Fruit fly (Drosophila melanogaster) whole organism, embryonic: ENCODE measurements around the gene FIG4.

Experiments used
- ATbp ChIP-seq: fragments of 200-800 bp; sonication (Bioruptor generic); optimal IDR thresholded peaks from 2 replicates; lab custom pipeline; 2017; ENCODE audit warnings: missing biosample characterization, mild to moderate bottlenecking, missing genetic modification characterization, missing genetic modification reagents
- Asciz ChIP-seq: fragments of 200-800 bp; sonication (Bioruptor generic); optimal IDR thresholded peaks from 2 replicates; lab custom pipeline; 2017; ENCODE audit warnings: missing biosample characterization, mild to moderate bottlenecking, missing genetic modification characterization, missing genetic modification reagents
- BtbVII ChIP-seq: fragments of 200-800 bp; sonication (Bioruptor generic); optimal IDR thresholded peaks from 3 replicates; lab custom pipeline; 2017; ENCODE audit warnings: missing biosample characterization, mild to moderate bottlenecking, missing genetic modification characterization
- CG10462 ChIP-seq: fragments of 200-800 bp; sonication (Bioruptor generic); optimal IDR thresholded peaks from 2 replicates; lab custom pipeline; 2016; ENCODE audit warnings: missing biosample characterization, missing genetic modification characterization
- CG11093 ChIP-seq: fragments of 200-800 bp; sonication (Bioruptor generic); IDR thresholded peaks from 3 replicates; pipeline ENCODE4 v1.3.6; 2022; ENCODE audit warnings: missing biosample characterization, missing genetic modification characterization
- CG13123 ChIP-seq: fragments of 200-800 bp; sonication (Bioruptor generic); optimal IDR thresholded peaks from 2 replicates; lab custom pipeline; 2016; ENCODE audit warnings: missing biosample characterization, missing genetic modification characterization
- CG2129 ChIP-seq: fragments of 200-800 bp; sonication (Bioruptor generic); IDR thresholded peaks from 2 replicates; pipeline ENCODE4 v1.3.6; 2022; ENCODE audit warnings: missing biosample characterization, missing genetic modification characterization; ENCODE audit not compliant: partially characterized antibody
- CG2199 ChIP-seq: fragments of 200-800 bp; sonication (Bioruptor generic); IDR thresholded peaks from 3 replicates; pipeline ENCODE4 v1.3.6; 2022; ENCODE audit warnings: missing biosample characterization, missing genetic modification characterization
- CG2678 ChIP-seq: fragments of 200-800 bp; sonication (Bioruptor generic); optimal IDR thresholded peaks from 3 replicates; lab custom pipeline; 2019; ENCODE audit warnings: missing biosample characterization, mild to moderate bottlenecking, missing genetic modification characterization, moderate library complexity
- CG32767 ChIP-seq: fragments of 200-800 bp; sonication (Bioruptor generic); IDR thresholded peaks from 2 replicates; pipeline ENCODE4 v1.3.6; 2022; ENCODE audit warnings: missing biosample characterization, missing genetic modification characterization
- CG33213 ChIP-seq: fragments of 200-800 bp; sonication (Bioruptor generic); optimal IDR thresholded peaks from 3 replicates; lab custom pipeline; 2016; ENCODE audit warnings: missing biosample characterization, missing genetic modification characterization
- CG3407 ChIP-seq: fragments of 200-800 bp; sonication (Bioruptor generic); optimal IDR thresholded peaks from 2 replicates; lab custom pipeline; 2018; ENCODE audit warnings: missing biosample characterization, mild to moderate bottlenecking, missing genetic modification characterization
- CG4424 ChIP-seq: fragments of 200-800 bp; sonication (Bioruptor generic); optimal IDR thresholded peaks from 3 replicates; lab custom pipeline; 2016; ENCODE audit warnings: missing biosample characterization, missing genetic modification characterization
- CG4617 ChIP-seq: fragments of 200-800 bp; sonication (Bioruptor generic); optimal IDR thresholded peaks from 3 replicates; lab custom pipeline; 2016; ENCODE audit warnings: missing biosample characterization, missing genetic modification characterization, borderline replicate concordance
- CG4707 ChIP-seq: fragments of 200-800 bp; sonication (Bioruptor generic); optimal IDR thresholded peaks from 2 replicates; lab custom pipeline; 2018; ENCODE audit warnings: missing biosample characterization, mild to moderate bottlenecking, missing genetic modification characterization, moderate library complexity
- CG6683 ChIP-seq: fragments of 200-800 bp; sonication (Bioruptor generic); optimal IDR thresholded peaks from 2 replicates; lab custom pipeline; 2017; ENCODE audit warnings: missing biosample characterization, mild to moderate bottlenecking, missing genetic modification characterization, missing genetic modification reagents
- CG7556 ChIP-seq: fragments of 200-800 bp; sonication (Bioruptor generic); optimal IDR thresholded peaks from 2 replicates; lab custom pipeline; 2017; ENCODE audit warnings: missing biosample characterization, mild to moderate bottlenecking, missing genetic modification characterization
- CG7928 ChIP-seq: fragments of 200-800 bp; sonication (Bioruptor generic); optimal IDR thresholded peaks from 2 replicates; lab custom pipeline; 2017; ENCODE audit warnings: missing biosample characterization, mild to moderate bottlenecking, missing genetic modification characterization
- CHES-1-like ChIP-seq: fragments of 200-800 bp; sonication (Bioruptor generic); optimal IDR thresholded peaks from 2 replicates; lab custom pipeline; 2016; ENCODE audit warnings: missing biosample characterization, missing genetic modification characterization
- CrebB ChIP-seq: fragments of 200-800 bp; sonication (Bioruptor generic); optimal IDR thresholded peaks from 3 replicates; lab custom pipeline; 2018; ENCODE audit warnings: missing biosample characterization, mild to moderate bottlenecking, missing genetic modification characterization
- D19A ChIP-seq: fragments of 200-800 bp; optimal IDR thresholded peaks from 3 replicates; lab custom pipeline; 2019; ENCODE audit warnings: missing biosample characterization, mild to moderate bottlenecking, missing genetic modification characterization, moderate library complexity
- Dll ChIP-seq: fragments of 200-800 bp; sonication (Bioruptor generic); IDR thresholded peaks from 4 replicates; pipeline ENCODE4 v1.3.6; 2022; ENCODE audit warnings: missing biosample characterization, missing genetic modification characterization; ENCODE audit not compliant: partially characterized antibody
- Hand ChIP-seq: fragments of 200-800 bp; sonication (Bioruptor generic); optimal IDR thresholded peaks from 2 replicates; lab custom pipeline; 2017; ENCODE audit warnings: mild to moderate bottlenecking, missing biosample characterization, missing genetic modification reagents, missing genetic modification characterization
- Hey ChIP-seq: fragments of 200-800 bp; sonication (Bioruptor generic); optimal IDR thresholded peaks from 3 replicates; lab custom pipeline; 2018; ENCODE audit warnings: missing biosample characterization, mild to moderate bottlenecking, missing genetic modification characterization
- Jarid2 ChIP-seq: fragments of 200-800 bp; sonication (Bioruptor generic); optimal IDR thresholded peaks from 3 replicates; lab custom pipeline; 2017; ENCODE audit warnings: mild to moderate bottlenecking, missing biosample characterization, missing genetic modification reagents, missing genetic modification characterization
- Kr ChIP-seq: fragments of 200-800 bp; sonication (Bioruptor generic); optimal IDR thresholded peaks from 2 replicates; lab custom pipeline; 2017; ENCODE audit warnings: missing biosample characterization, mild to moderate bottlenecking, missing genetic modification characterization
- MBD-R2 ChIP-seq: fragments of 200-800 bp; sonication (Bioruptor generic); IDR thresholded peaks from 2 replicates; pipeline ENCODE4 v1.3.6; 2022; ENCODE audit warnings: missing biosample characterization, missing genetic modification characterization
- Neu2 ChIP-seq: fragments of 200-800 bp; sonication (Bioruptor generic); optimal IDR thresholded peaks from 3 replicates; lab custom pipeline; 2016; ENCODE audit warnings: missing biosample characterization, missing genetic modification characterization, borderline replicate concordance
- PHDP ChIP-seq: fragments of 200-800 bp; sonication (Bioruptor generic); optimal IDR thresholded peaks from 3 replicates; lab custom pipeline; 2018; ENCODE audit warnings: missing biosample characterization, mild to moderate bottlenecking, missing genetic modification characterization, moderate library complexity
- ab ChIP-seq: fragments of 200-800 bp; sonication (Bioruptor generic); optimal IDR thresholded peaks from 2 replicates; lab custom pipeline; 2016; ENCODE audit warnings: missing biosample characterization, missing genetic modification characterization
- cg ChIP-seq: fragments of 200-800 bp; sonication (Bioruptor generic); optimal IDR thresholded peaks from 3 replicates; lab custom pipeline; 2019; ENCODE audit warnings: missing biosample characterization, mild to moderate bottlenecking, missing genetic modification characterization, moderate library complexity
- dpn ChIP-seq, 2 experiments: fragments of 200-800 bp; sonication (Bioruptor generic); optimal IDR thresholded peaks; 3 replicates each; lab custom pipeline; 2016; ENCODE audit warnings: missing biosample characterization in 2 of 2, missing genetic modification characterization in 2 of 2
- emc ChIP-seq: fragments of 200-800 bp; sonication (Bioruptor generic); optimal IDR thresholded peaks from 2 replicates; lab custom pipeline; 2016; ENCODE audit warnings: missing biosample characterization, missing genetic modification characterization
- fd96Cb ChIP-seq: fragments of 200-800 bp; sonication (Bioruptor generic); optimal IDR thresholded peaks from 2 replicates; lab custom pipeline; 2018; ENCODE audit warnings: missing biosample characterization, mild to moderate bottlenecking, missing genetic modification characterization, moderate library complexity
- gsb-n ChIP-seq: fragments of 200-800 bp; sonication (Bioruptor generic); optimal IDR thresholded peaks from 3 replicates; lab custom pipeline; 2018; ENCODE audit warnings: missing biosample characterization, mild to moderate bottlenecking, missing genetic modification characterization
- h ChIP-seq: fragments of >200 bp; optimal IDR thresholded peaks from 2 replicates; lab custom pipeline; 2017
- knrl ChIP-seq: fragments of 200-800 bp; sonication (Bioruptor generic); IDR thresholded peaks from 3 replicates; pipeline ENCODE4 v1.3.6; 2022; ENCODE audit warnings: missing biosample characterization, missing genetic modification characterization; ENCODE audit not compliant: partially characterized antibody
- lilli ChIP-seq: fragments of 200-800 bp; sonication (Bioruptor generic); optimal IDR thresholded peaks from 3 replicates; lab custom pipeline; 2016; ENCODE audit warnings: missing biosample characterization, missing genetic modification characterization
- maf-S ChIP-seq: fragments of 200-800 bp; sonication (Bioruptor generic); optimal IDR thresholded peaks from 2 replicates; lab custom pipeline; 2016; ENCODE audit warnings: missing biosample characterization, missing genetic modification characterization
- mirr ChIP-seq: fragments of 200-800 bp; sonication (Bioruptor generic); optimal IDR thresholded peaks from 3 replicates; lab custom pipeline; 2018; ENCODE audit warnings: missing biosample characterization, mild to moderate bottlenecking, missing genetic modification characterization
- mld ChIP-seq: fragments of 200-800 bp; sonication (Bioruptor generic); IDR thresholded peaks from 3 replicates; pipeline ENCODE4 v1.3.6; 2022; ENCODE audit warnings: missing biosample characterization, missing genetic modification characterization; ENCODE audit not compliant: partially characterized antibody
- nerfin-2 ChIP-seq: fragments of 200-800 bp; sonication (Bioruptor generic); IDR thresholded peaks from 2 replicates; pipeline ENCODE4 v1.3.6; 2022; ENCODE audit warnings: missing biosample characterization, missing genetic modification characterization; ENCODE audit not compliant: partially characterized antibody
- pfk ChIP-seq: fragments of 200-800 bp; sonication (Bioruptor generic); optimal IDR thresholded peaks from 2 replicates; lab custom pipeline; 2018; ENCODE audit warnings: missing biosample characterization, mild to moderate bottlenecking, missing genetic modification characterization, moderate library complexity
- pzg ChIP-seq: fragments of 200-800 bp; sonication (Bioruptor generic); optimal IDR thresholded peaks from 3 replicates; lab custom pipeline; 2018; ENCODE audit warnings: missing biosample characterization, mild to moderate bottlenecking, missing genetic modification characterization, moderate library complexity
- slou ChIP-seq: fragments of 200-800 bp; sonication (Bioruptor generic); optimal IDR thresholded peaks from 3 replicates; lab custom pipeline; 2016; ENCODE audit warnings: missing biosample characterization, missing genetic modification characterization
- so ChIP-seq: fragments of 200-800 bp; sonication (Bioruptor generic); IDR thresholded peaks from 3 replicates; pipeline ENCODE4 v1.3.6; 2022; ENCODE audit warnings: missing biosample characterization, missing genetic modification characterization
- twi ChIP-seq: fragments of 200-800 bp; optimal IDR thresholded peaks from 2 replicates; lab custom pipeline; 2019; ENCODE audit warnings: missing biosample characterization, mild to moderate bottlenecking, missing genetic modification characterization, moderate library complexity
- usp ChIP-seq: fragments of >200 bp; optimal IDR thresholded peaks from 2 replicates; lab custom pipeline; 2017; ENCODE audit warnings: missing biosample characterization, missing genetic modification characterization
- vfl ChIP-seq: fragments of 200-800 bp; sonication (Bioruptor generic); optimal IDR thresholded peaks from 2 replicates; lab custom pipeline; 2016; ENCODE audit warnings: missing biosample characterization, missing genetic modification characterization

Gene FIG4

DNA sequence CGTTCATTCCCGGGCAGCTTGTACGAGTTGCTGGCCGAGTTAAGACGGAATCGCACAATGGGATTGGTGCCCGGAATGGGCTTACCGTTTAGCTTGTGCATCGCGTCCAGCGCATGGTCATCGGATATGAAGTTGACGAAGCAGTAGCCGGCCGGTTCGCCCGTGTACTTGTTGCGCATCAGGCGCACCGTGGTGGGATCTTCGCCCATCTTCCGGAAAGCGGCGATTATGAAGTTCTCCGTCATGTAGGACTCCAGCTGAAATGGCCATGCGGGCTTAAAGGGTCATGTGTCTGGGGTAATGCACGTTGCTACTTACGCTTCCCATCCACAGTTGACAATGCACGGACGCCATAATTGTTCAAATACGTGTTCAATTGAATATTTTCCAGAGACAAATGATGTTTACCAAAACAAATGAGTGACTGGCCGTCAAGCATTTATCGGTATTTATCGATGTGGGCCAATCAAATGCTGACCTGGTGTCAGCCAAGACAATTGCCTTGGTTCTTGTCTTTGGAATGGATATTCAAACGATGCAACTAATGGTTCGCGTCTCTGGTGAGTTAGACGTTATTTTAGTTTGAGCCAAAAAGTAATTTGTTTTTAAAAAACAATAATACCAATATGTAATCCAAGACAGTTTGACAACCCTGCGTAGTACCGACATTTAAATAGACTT is 10.8 kb upstream of the FIG4 start, which contains the start of the genes Secp43 and ND-B8 (continued):
- TF ChIP-seq usp (no peak), CG4424 (GFP tag; lab: Kevin White, UChicago) (no peak), pfk (no peak), CG10462 (GFP tag; lab: Kevin White, UChicago) (no peak), CG11093 (no peak), CrebB (tag; lab: Kevin White, UChicago) (no peak), Hand (no peak), emc (GFP tag; lab: Kevin White, UChicago) (no peak), CG2129 (GFP tag; lab: Robert Waterston, UW) (0 out of 2 replicates have a peak, but pooled peaks have one; percentile 29), Neu2 (GFP tag; lab: Kevin White, UChicago) (peak; percentile 45), gsb-n (tag; lab: Kevin White, UChicago) (no peak), fd96Cb (tag; lab: Kevin White, UChicago) (no peak), nerfin-2 (GFP tag; lab: Robert Waterston, UW) (peak; percentile 82), CG4617 (peak; percentile 64), mld (peak; percentile 73; the same call in 2 of the 3 replicates), slou (GFP tag; lab: Kevin White, UChicago) (no peak), CG33213 (GFP tag; lab: Kevin White, UChicago) (peak; percentile 39), CG2678 (tag; lab: Kevin White, UChicago) (no peak), CG32767 (GFP tag; lab: Robert Waterston, UW) (no peak), dpn (GFP tag; optimal IDR thresholded peaks at IDR 0.05; lab: Kevin White, UChicago) (no peak), lilli (no peak), Asciz (GFP tag; lab: Kevin White, UChicago) (no peak), MBD-R2 (peak; percentile 93), Jarid2 (GFP tag; lab: Kevin White, UChicago) (no peak), h (lab: Kevin White, UChicago) (no peak), so (GFP tag; lab: Robert Waterston, UW) (no peak), cg (no peak), CHES-1-like (GFP tag; lab: Kevin White, UChicago) (peak; percentile 46), Dll (peak; percentile 77), maf-S (no peak), PHDP (tag; lab: Kevin White, UChicago) (no peak), CG13123 (GFP tag; lab: Kevin White, UChicago) (no peak), CG7556 (GFP tag; lab: Kevin White, UChicago) (no peak), ATbp (GFP tag; lab: Kevin White, UChicago) (no peak), D19A (tag; lab: Kevin White, UChicago) (peak; percentile 18), CG3407 (GFP tag; lab: Kevin White, UChicago) (no peak), vfl (GFP tag; lab: Kevin White, UChicago) (no peak), BtbVII (GFP tag; lab: Kevin White, UChicago) (no peak), knrl (GFP tag; lab: Robert Waterston, UW) (peak; percentile 74), CG6683 (GFP tag; lab: Kevin White, UChicago) (no peak), CG4707 (GFP tag; lab: Kevin White, UChicago) (no peak), CG2199 (GFP tag; lab: Robert Waterston, UW) (0 out of 3 replicates have a peak, but pooled peaks have one; percentile 24), twi (no peak), CG7928 (peak; percentile 34), ab (GFP tag; lab: Kevin White, UChicago) (no peak), pzg (GFP tag; lab: Kevin White, UChicago) (peak; percentile 91), Hey (no peak), mirr (GFP tag; lab: Kevin White, UChicago) (peak; percentile 17), Kr (GFP tag; lab: Kevin White, UChicago) (no peak)
